Fruit fly (Drosophila melanogaster): ENCODE data around the gene Socs16D.
A peak's percentile ranks its signal among the peaks of the same experiment; 100 is the strongest.

Gene Socs16D

DNA sequence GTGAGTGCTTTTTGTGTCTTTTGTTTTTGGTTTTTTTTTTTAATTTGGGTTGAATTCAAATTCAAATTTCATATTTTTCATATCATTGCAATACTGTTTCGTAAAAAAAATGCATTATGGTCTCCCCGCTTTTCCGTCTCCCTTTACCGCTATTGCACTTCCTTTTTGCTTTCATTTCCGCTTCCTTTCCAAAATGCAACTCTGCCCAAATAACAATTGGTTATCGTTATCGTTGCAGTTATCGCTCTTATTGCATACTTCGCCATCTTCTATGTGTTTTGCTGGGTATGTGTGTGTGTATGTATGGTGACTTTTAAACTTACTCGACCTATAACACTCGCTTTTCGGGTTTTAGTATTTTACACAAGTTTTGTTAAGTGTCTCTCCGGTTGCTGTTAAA, 37.7 kb upstream of the Socs16D start (continued):
- TF ChIP-seq chinmo (GFP tag; IDR thresholded peaks at IDR 0.05; ENCODE audit: partially characterized antibody) (no peak), sens (GFP tag) (peak; percentile 22), CG5180 (GFP tag; optimal IDR thresholded peaks at IDR 0.05) (no peak), mam (GFP tag; optimal IDR thresholded peaks at IDR 0.05) (no peak), Tbp (GFP tag; optimal IDR thresholded peaks at IDR 0.05) (no peak), Jarid2 (GFP tag; optimal IDR thresholded peaks at IDR 0.05) (no peak), CG17359 (tag; optimal IDR thresholded peaks at IDR 0.05) (peak; percentile 15), PHDP (tag; optimal IDR thresholded peaks at IDR 0.05) (no peak), CG2120 (GFP tag; optimal IDR thresholded peaks at IDR 0.05) (no peak), nom (GFP tag; optimal IDR thresholded peaks at IDR 0.05) (peak; percentile 22), her (GFP tag; optimal IDR thresholded peaks at IDR 0.05) (no peak), H2.0 (GFP tag; IDR thresholded peaks at IDR 0.05) (no peak), pros (GFP tag; optimal IDR thresholded peaks at IDR 0.05) (no peak), CG3847 (GFP tag; IDR thresholded peaks at IDR 0.05) (no peak), gfzf (GFP tag; optimal IDR thresholded peaks at IDR 0.05) (no peak), disco-r (GFP tag; optimal IDR thresholded peaks at IDR 0.05) (no peak), Bgb (GFP tag; IDR thresholded peaks at IDR 0.05; ENCODE audit: partially characterized antibody) (no peak), stwl (tag; optimal IDR thresholded peaks at IDR 0.05) (peak; percentile 85), CG1602 (GFP tag; optimal IDR thresholded peaks at IDR 0.05) (no peak), CG18262 (tag; optimal IDR thresholded peaks at IDR 0.05) (no peak), CG2199 (GFP tag; IDR thresholded peaks at IDR 0.05) (no peak), zen (tag; optimal IDR thresholded peaks at IDR 0.05) (peak; percentile 34), knrl (GFP tag; IDR thresholded peaks at IDR 0.05; ENCODE audit: partially characterized antibody) (no peak), Gug (GFP tag; IDR thresholded peaks at IDR 0.05) (no peak), nmo (GFP tag; optimal IDR thresholded peaks at IDR 0.05) (no peak), CG15073 (GFP tag; optimal IDR thresholded peaks at IDR 0.05) (no peak), Dek (tag; optimal IDR thresholded peaks at IDR 0.05) (no peak), CG3065 (GFP tag; optimal IDR thresholded peaks at IDR 0.05) (no peak), luna (GFP tag; optimal IDR thresholded peaks at IDR 0.05) (no peak), croc (GFP tag; conservative IDR thresholded peaks at IDR 0.05) (no peak), CG18476 (GFP tag; optimal IDR thresholded peaks at IDR 0.05) (no peak), Ptx1 (GFP tag; IDR thresholded peaks at IDR 0.05) (no peak), ase (GFP tag; IDR thresholded peaks at IDR 0.05) (no peak), Oaz (GFP tag; IDR thresholded peaks at IDR 0.05) (no peak), Nf-YC (tag; optimal IDR thresholded peaks at IDR 0.05) (no peak), Eip74EF (GFP tag; optimal IDR thresholded peaks at IDR 0.05) (no peak), CG12744 (GFP tag; optimal IDR thresholded peaks at IDR 0.05) (no peak), CG18011 (GFP tag; optimal IDR thresholded peaks at IDR 0.05) (no peak), CG14710 (tag; optimal IDR thresholded peaks at IDR 0.05) (peak; percentile 18), Sry-β (GFP tag; optimal IDR thresholded peaks at IDR 0.05) (no peak), ap (GFP tag; IDR thresholded peaks at IDR 0.05) (no peak), Gsc (GFP tag; IDR thresholded peaks at IDR 0.05) (no peak), fd102C (GFP tag; optimal IDR thresholded peaks at IDR 0.05) (peak; percentile 71), Mad (GFP tag; optimal IDR thresholded peaks at IDR 0.05) (no peak), pnt (GFP tag; optimal IDR thresholded peaks at IDR 0.05) (no peak), CG6254 (GFP tag; optimal IDR thresholded peaks at IDR 0.05) (no peak), yki (optimal IDR thresholded peaks at IDR 0.05) (no peak), Elba2 (GFP tag; optimal IDR thresholded peaks at IDR 0.05) (peak; percentile 16), run (tag; optimal IDR thresholded peaks at IDR 0.05) (no peak), NFAT (GFP tag; IDR thresholded peaks at IDR 0.05) (no peak), Side (GFP tag; optimal IDR thresholded peaks at IDR 0.05) (no peak), CG7556 (GFP tag; optimal IDR thresholded peaks at IDR 0.05) (no peak)
